Worm (Caenorhabditis elegans) whole organism, L2 larva: ENCODE results near the gene F19H6.6.

Experiments used
- egl-27 ChIP-seq: sonication (generic microtip); optimal IDR thresholded peaks from 3 replicates; lab custom pipeline; 2017; ENCODE audit warnings: missing biosample characterization, missing genetic modification reagents, missing genetic modification characterization
- nhr-11 ChIP-seq: fragments of 150-350 bp; optimal IDR thresholded peaks from 2 replicates; lab custom pipeline; 2014; ENCODE audit warnings: missing biosample characterization, missing genetic modification characterization
- zag-1 ChIP-seq: fragments of 150-350 bp; optimal IDR thresholded peaks from 2 replicates; lab custom pipeline; 2014; ENCODE audit warnings: missing biosample characterization, missing genetic modification characterization

ce11 chrX:12320737-12321136 lies 39.9 kb upstream of the F19H6.6 start, which contains the start of gene ceh-40:
- TF ChIP-seq nhr-11 (tag; lab: Kevin White, UChicago) (no peak), egl-27 (tag; lab: Kevin White, UChicago) (no peak), zag-1 (tag; lab: Kevin White, UChicago) (no peak)
